Fruit fly (Drosophila melanogaster): ENCODE results near the gene Idh3g.

DNA sequence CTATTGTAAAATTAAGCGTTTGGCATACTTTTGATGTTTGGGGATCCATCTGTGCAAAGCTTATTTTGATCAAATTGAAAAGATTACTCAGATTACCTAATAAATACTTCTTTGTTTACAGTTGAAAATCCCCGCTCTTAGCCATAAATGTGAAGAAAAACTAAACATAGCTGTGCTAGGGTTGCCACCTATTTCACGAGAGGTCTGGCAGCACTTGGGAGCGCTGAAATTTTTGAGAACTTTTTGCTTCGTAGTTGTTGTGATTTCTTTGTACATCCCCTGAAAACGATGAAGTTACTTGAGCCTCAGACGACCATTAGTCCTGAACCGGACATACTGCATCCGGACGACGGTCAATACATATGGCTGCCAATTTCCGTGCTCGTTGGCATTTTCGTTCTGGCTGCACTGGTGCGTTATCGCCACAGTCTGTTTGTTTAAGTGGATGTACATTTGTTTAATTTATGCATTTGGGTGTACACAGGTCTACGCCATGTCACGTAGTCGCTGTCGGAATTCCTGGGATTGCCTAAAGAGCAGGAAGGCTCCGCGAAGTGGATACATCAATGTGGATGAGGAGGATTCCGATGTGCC, 2.1 kb upstream of the Idh3g start, which contains the start of the genes CG4730 and CG5039:
- no peak for TF ChIP-seq cic (GFP tag; optimal IDR thresholded peaks at IDR 0.05)
- peak; percentile 49 for TF ChIP-seq Crg-1 (GFP tag; optimal IDR thresholded peaks at IDR 0.05)
- TF ChIP-seq CG7101 (tag; optimal IDR thresholded peaks at IDR 0.05): peak; percentile 28
- no peak for TF ChIP-seq CG33017 (tag; optimal IDR thresholded peaks at IDR 0.05)
